Fruit fly (Drosophila melanogaster) whole organism, embryonic: Measurements from ENCODE around the gene CG1463.

Experiments used
- ash1 ChIP-seq: fragments of 200-800 bp; sonication (Bioruptor generic); optimal IDR thresholded peaks from 2 replicates; lab custom pipeline; 2018; ENCODE audit warnings: missing biosample characterization, mild to moderate bottlenecking, missing genetic modification characterization
- slou ChIP-seq: fragments of 200-800 bp; sonication (Bioruptor generic); optimal IDR thresholded peaks from 3 replicates; lab custom pipeline; 2016; ENCODE audit warnings: missing biosample characterization, missing genetic modification characterization

- TF ChIP-seq slou (GFP tag; lab: Kevin White, UChicago) (no peak), ash1 (GFP tag; lab: Kevin White, UChicago) (no peak)
Observed at dm6 chrX:12574666-12575202, 36.7 kb downstream of the CG1463 start.
